Fruit fly (Drosophila melanogaster) whole organism, larva: ENCODE data around the gene Lgr4.
"Not testable (repeated sequence)": the region's sequence is repeated elsewhere in the genome, so short reads cannot be mapped to it uniquely, and the experiment has no call there.

Experiments
- noc ChIP-seq: fragments of 200-800 bp; sonication (Bioruptor generic); optimal IDR thresholded peaks from 3 replicates; lab custom pipeline; 2019; ENCODE audit warnings: missing biosample characterization, mild to moderate bottlenecking, missing genetic modification characterization, moderate library complexity

Gene Lgr4

dm6 chrX:13221311-13221710 is 32.3 kb upstream of the Lgr4 start:
- TF ChIP-seq noc (tag; lab: Kevin White, UChicago) = no peak

dm6 chrX:13220418-13220817 is 31.5 kb upstream of the Lgr4 start:
- no peak for TF ChIP-seq noc (tag; lab: Kevin White, UChicago)

DNA sequence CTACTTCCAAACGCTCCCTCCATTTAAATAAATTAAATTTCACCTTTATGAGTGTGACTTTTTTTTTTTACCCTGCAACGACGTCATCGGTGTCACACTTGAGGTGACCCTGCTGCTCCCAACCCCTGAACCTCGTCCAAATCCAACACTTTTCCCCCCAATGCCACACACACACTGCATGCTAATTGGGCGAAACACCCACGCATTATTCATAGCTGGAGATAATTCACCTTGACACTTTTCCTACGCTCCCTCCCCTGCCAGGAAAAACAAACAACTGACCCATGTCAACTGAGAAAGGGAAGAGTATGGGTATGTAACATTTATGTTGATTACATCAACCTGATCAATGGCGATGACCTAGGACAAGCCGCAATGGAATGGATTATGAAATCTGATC is 30.3 kb upstream of the Lgr4 start:
- no peak for TF ChIP-seq noc (tag; lab: Kevin White, UChicago)

- TF ChIP-seq noc (tag; lab: Kevin White, UChicago) = no peak
Observed at dm6 chrX:13214056-13214455, 25.1 kb upstream of the Lgr4 start.

dm6 chrX:13212138-13212481 is 23.1 kb upstream of the Lgr4 start, which contains the start of gene REG:
REG (plus strand) TSS chrX:13212325.
- no peak for TF ChIP-seq noc (tag; lab: Kevin White, UChicago)

DNA sequence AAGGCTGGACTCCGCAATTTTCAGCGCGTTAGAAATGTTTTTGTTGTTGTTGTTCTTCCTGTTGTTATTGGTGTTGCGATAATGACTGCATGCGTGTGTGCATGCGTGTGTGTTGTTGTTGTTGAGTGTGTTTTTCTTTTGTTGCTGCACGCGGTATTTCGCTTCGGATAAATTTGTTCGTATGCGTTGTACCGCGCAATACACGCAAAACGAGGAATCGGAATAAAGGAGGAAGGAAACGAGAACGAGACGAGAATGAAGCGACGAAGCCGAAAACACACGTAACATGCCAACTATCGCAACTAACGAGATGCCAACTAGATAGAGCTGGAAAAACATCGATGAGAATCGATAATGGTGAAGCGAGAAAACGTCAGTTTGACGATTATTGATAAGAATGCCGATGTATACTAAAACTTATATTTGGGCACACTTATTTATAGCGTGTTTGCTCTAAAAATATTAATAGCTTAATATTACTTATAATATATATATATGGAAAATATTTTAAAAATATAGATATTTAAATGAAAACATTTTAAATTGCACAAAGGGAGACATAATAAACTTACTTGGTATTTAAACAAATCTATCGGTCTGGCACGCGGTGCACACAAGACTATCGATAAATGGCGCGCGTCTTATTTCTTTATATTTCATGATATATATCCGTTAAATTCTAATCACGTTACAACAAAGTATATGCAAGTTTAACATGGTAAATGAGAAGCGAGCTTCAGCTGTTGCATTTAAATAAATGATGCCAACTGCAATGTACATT is 22.6 kb upstream of the Lgr4 start, which contains the start of gene sno:
Gene sno (minus strand): TSS at position 318 of the 781 bp plus-strand sequence.
- no peak for TF ChIP-seq noc (tag; lab: Kevin White, UChicago)

dm6 chrX:13210429-13210828 is 21.5 kb upstream of the Lgr4 start:
- no peak for TF ChIP-seq noc (tag; lab: Kevin White, UChicago)

dm6 chrX:13209410-13209809 is 20.4 kb upstream of the Lgr4 start:
- no peak for TF ChIP-seq noc (tag; lab: Kevin White, UChicago)

- no peak for TF ChIP-seq noc (tag; lab: Kevin White, UChicago)
Observed at dm6 chrX:13208554-13208953, 19.6 kb upstream of the Lgr4 start.

DNA sequence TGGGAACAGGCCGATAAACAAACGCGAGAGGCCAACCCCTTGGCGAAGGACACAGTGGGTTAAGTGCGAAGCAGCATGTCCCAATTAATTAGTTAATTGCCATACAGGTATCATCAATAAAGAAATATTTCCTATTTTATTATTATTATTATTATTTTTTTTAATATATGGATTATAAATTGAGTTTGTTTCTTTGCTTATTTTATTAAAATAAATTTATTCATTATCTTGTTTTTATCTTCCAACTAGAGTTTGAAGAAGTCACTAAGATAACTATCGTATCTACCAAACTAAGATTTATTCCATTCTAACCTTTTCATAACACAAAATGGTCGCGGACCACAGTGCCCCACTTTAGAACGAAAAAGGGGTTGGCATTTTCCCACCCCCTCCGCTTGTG is 19.1 kb upstream of the Lgr4 start:
- no peak for TF ChIP-seq noc (tag; lab: Kevin White, UChicago)

DNA sequence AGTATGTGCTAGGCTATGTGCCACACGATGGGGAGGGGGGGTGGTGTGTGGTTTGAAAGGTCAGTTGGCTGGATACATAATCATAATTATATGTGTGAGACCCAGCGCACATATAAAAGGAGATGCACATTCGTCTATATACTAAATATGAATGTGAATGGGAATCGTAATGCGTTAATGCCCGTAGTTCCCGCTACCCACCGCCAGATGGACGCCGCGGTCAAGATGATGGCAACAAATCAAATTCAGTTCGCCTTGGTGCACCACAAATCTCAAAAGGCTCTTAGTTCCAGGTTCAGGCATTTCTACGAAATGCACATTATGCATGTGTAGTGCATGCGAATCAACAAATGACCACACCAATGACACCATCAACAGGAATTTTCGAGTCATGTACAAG is 15.8 kb upstream of the Lgr4 start:
- TF ChIP-seq noc (tag; lab: Kevin White, UChicago) = no peak

- no peak for TF ChIP-seq noc (tag; lab: Kevin White, UChicago)
Observed at dm6 chrX:13202162-13202561, 13.2 kb upstream of the Lgr4 start, which contains the start of gene CG44437. CG44437 (minus strand) TSS chrX:13202262.

dm6 chrX:13194249-13194648 is 5.3 kb upstream of the Lgr4 start, which contains the start of gene Coq5:
Coq5 (minus strand) TSS chrX:13194551.
- TF ChIP-seq noc (tag; lab: Kevin White, UChicago) = no peak

- no peak for TF ChIP-seq noc (tag; lab: Kevin White, UChicago)
Observed at dm6 chrX:13192239-13192638, 3.3 kb upstream of the Lgr4 start.

dm6 chrX:13191783-13192182 is 2.8 kb upstream of the Lgr4 start, which contains the start of gene CG12723:
CG12723 (minus strand) TSS chrX:13191883.
- no peak for TF ChIP-seq noc (tag; lab: Kevin White, UChicago)

- TF ChIP-seq noc (tag; lab: Kevin White, UChicago) = not testable (repeated sequence)
Observed at dm6 chrX:13184178-13184577, 4.8 kb downstream of the Lgr4 start, which contains the start of gene CG32641. CG32641 (plus strand) TSS chrX:13184478.

DNA sequence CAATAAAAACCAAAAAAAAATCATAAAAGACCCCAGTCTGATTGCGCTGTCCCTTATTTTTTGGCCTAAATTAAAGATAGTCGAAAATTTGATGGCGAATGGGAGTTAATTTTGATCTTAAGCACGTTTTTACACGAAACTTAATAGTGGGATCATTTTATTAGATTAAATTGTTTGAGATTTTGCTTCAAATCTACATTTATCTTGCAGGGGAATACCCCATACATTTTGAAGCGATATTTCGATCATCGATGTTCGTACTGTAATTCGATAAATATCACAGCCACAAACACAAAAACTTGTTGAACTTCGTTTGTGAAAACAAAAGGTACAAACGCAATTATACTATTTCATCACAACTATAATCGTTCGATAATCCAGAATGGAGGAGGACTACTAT is 11.2 kb downstream of the Lgr4 start, which contains the start of gene CG32640:
Gene CG32640 (plus strand): TSS at position 286 of the 400 bp plus-strand sequence.
- TF ChIP-seq noc (tag; lab: Kevin White, UChicago) = not testable (repeated sequence)
